Fruit fly (Drosophila melanogaster) whole organism, embryonic: ENCODE data around the gene Top3alpha.

ENCODE experiments used
- Awh ChIP-seq: fragments of 200-800 bp; sonication (Bioruptor generic); IDR thresholded peaks from 2 replicates; pipeline ENCODE4, ENCODE4 v1.3.6; 2022; ENCODE audit warnings: missing biosample characterization, missing genetic modification characterization
- CG1024 ChIP-seq: fragments of 200-800 bp; sonication (Bioruptor generic); IDR thresholded peaks from 2 replicates; pipeline ENCODE4 v1.3.6; 2022; ENCODE audit warnings: missing biosample characterization, missing genetic modification characterization
- CG10431 ChIP-seq: fragments of 200-800 bp; sonication (Bioruptor generic); optimal IDR thresholded peaks from 3 replicates; lab custom pipeline; 2018; ENCODE audit warnings: missing biosample characterization, mild to moderate bottlenecking, missing genetic modification characterization
- CG12104 ChIP-seq: fragments of 200-800 bp; sonication (Bioruptor generic); optimal IDR thresholded peaks from 3 replicates; lab custom pipeline; 2016; ENCODE audit warnings: missing biosample characterization, missing genetic modification characterization
- CG12236 ChIP-seq: fragments of 200-800 bp; sonication (Bioruptor generic); optimal IDR thresholded peaks from 2 replicates; lab custom pipeline; 2016; ENCODE audit warnings: missing biosample characterization, missing genetic modification characterization
- CG12744 ChIP-seq: fragments of 200-800 bp; sonication (Bioruptor generic); optimal IDR thresholded peaks from 2 replicates; lab custom pipeline; 2016; ENCODE audit warnings: missing biosample characterization, missing genetic modification characterization
- CG13624 ChIP-seq: fragments of 200-800 bp; sonication (Bioruptor generic); optimal IDR thresholded peaks from 2 replicates; lab custom pipeline; 2016; ENCODE audit warnings: missing biosample characterization, missing genetic modification characterization
- CG13894 ChIP-seq: fragments of 200-800 bp; sonication (Bioruptor generic); optimal IDR thresholded peaks from 3 replicates; lab custom pipeline; 2018; ENCODE audit warnings: missing biosample characterization, mild to moderate bottlenecking, missing genetic modification characterization, moderate library complexity
- CG14441 ChIP-seq: fragments of 200-800 bp; sonication (Bioruptor generic); IDR thresholded peaks from 2 replicates; pipeline ENCODE4 v1.3.6; 2022; ENCODE audit warnings: missing biosample characterization, missing genetic modification characterization
- CG15514 ChIP-seq: fragments of 200-800 bp; sonication (Bioruptor generic); optimal IDR thresholded peaks from 3 replicates; lab custom pipeline; 2017; ENCODE audit warnings: missing biosample characterization, missing genetic modification characterization, mild to moderate bottlenecking, moderate library complexity, missing genetic modification reagents
- CG17385 ChIP-seq: fragments of 200-800 bp; sonication (Bioruptor generic); optimal IDR thresholded peaks from 3 replicates; lab custom pipeline; 2018; ENCODE audit warnings: missing biosample characterization, mild to moderate bottlenecking, missing genetic modification characterization
- CG18262 ChIP-seq: fragments of 200-800 bp; optimal IDR thresholded peaks from 3 replicates; lab custom pipeline; 2019; ENCODE audit warnings: missing biosample characterization, mild to moderate bottlenecking, missing genetic modification characterization, moderate library complexity
- CG2199 ChIP-seq: fragments of 200-800 bp; sonication (Bioruptor generic); IDR thresholded peaks from 3 replicates; pipeline ENCODE4 v1.3.6; 2022; ENCODE audit warnings: missing biosample characterization, missing genetic modification characterization
- CG2678 ChIP-seq: fragments of 200-800 bp; sonication (Bioruptor generic); optimal IDR thresholded peaks from 3 replicates; lab custom pipeline; 2019; ENCODE audit warnings: missing biosample characterization, mild to moderate bottlenecking, missing genetic modification characterization, moderate library complexity
- CG30403 ChIP-seq: fragments of 200-800 bp; sonication (Bioruptor generic); optimal IDR thresholded peaks from 3 replicates; lab custom pipeline; 2016; ENCODE audit warnings: missing biosample characterization, missing genetic modification characterization
- CG31388 ChIP-seq: fragments of 200-800 bp; sonication (Bioruptor generic); optimal IDR thresholded peaks from 2 replicates; lab custom pipeline; 2016; ENCODE audit warnings: missing biosample characterization, missing genetic modification characterization
- CG32767 ChIP-seq: fragments of 200-800 bp; sonication (Bioruptor generic); IDR thresholded peaks from 2 replicates; pipeline ENCODE4 v1.3.6; 2022; ENCODE audit warnings: missing biosample characterization, missing genetic modification characterization
- CG3726 ChIP-seq: fragments of 200-800 bp; sonication (Bioruptor generic); IDR thresholded peaks from 3 replicates; pipeline ENCODE4, ENCODE4 v1.3.6; 2022; ENCODE audit warnings: missing biosample characterization, missing genetic modification characterization
- CG3847 ChIP-seq: fragments of 200-800 bp; sonication (Bioruptor generic); IDR thresholded peaks from 2 replicates; pipeline ENCODE4 v1.3.6; 2022; ENCODE audit warnings: missing biosample characterization, missing genetic modification characterization
- CG3995 ChIP-seq: fragments of 200-800 bp; sonication (Bioruptor generic); optimal IDR thresholded peaks from 3 replicates; lab custom pipeline; 2016; ENCODE audit warnings: missing biosample characterization, missing genetic modification characterization
- CG4404 ChIP-seq: fragments of 200-800 bp; sonication (Bioruptor generic); IDR thresholded peaks from 2 replicates; pipeline ENCODE4 v1.3.6; 2022; ENCODE audit warnings: missing biosample characterization, missing genetic modification characterization
- CG5180 ChIP-seq: fragments of 200-800 bp; sonication (Bioruptor generic); optimal IDR thresholded peaks from 3 replicates; lab custom pipeline; 2017; ENCODE audit warnings: missing biosample characterization, missing genetic modification characterization, mild to moderate bottlenecking, moderate library complexity, missing genetic modification reagents
- CG7372 ChIP-seq: fragments of 200-800 bp; sonication (Bioruptor generic); IDR thresholded peaks from 2 replicates; pipeline ENCODE4 v1.3.6; 2022; ENCODE audit warnings: missing biosample characterization, missing genetic modification characterization
- CG7556 ChIP-seq: fragments of 200-800 bp; sonication (Bioruptor generic); optimal IDR thresholded peaks from 2 replicates; lab custom pipeline; 2017; ENCODE audit warnings: missing biosample characterization, mild to moderate bottlenecking, missing genetic modification characterization
- CG7987 ChIP-seq: fragments of 200-800 bp; sonication (Bioruptor generic); optimal IDR thresholded peaks from 2 replicates; lab custom pipeline; 2018; ENCODE audit warnings: missing biosample characterization, mild to moderate bottlenecking, missing genetic modification characterization, moderate library complexity
- CG8089 ChIP-seq: fragments of 200-800 bp; sonication (Bioruptor generic); optimal IDR thresholded peaks from 3 replicates; lab custom pipeline; 2016; ENCODE audit warnings: missing biosample characterization, missing genetic modification characterization
- CG9727 ChIP-seq: fragments of 200-800 bp; sonication (Bioruptor generic); optimal IDR thresholded peaks from 3 replicates; lab custom pipeline; 2017; ENCODE audit warnings: missing biosample characterization, mild to moderate bottlenecking, missing genetic modification characterization
- CHES-1-like ChIP-seq: fragments of 200-800 bp; sonication (Bioruptor generic); optimal IDR thresholded peaks from 2 replicates; lab custom pipeline; 2016; ENCODE audit warnings: missing biosample characterization, missing genetic modification characterization
- CoRest ChIP-seq: fragments of 200-800 bp; sonication (Bioruptor generic); optimal IDR thresholded peaks from 3 replicates; lab custom pipeline; 2018; ENCODE audit warnings: missing biosample characterization, mild to moderate bottlenecking, missing genetic modification characterization, moderate library complexity
- Gug ChIP-seq: fragments of 200-800 bp; sonication (Bioruptor generic); IDR thresholded peaks from 4 replicates; pipeline ENCODE4 v1.3.6; 2022; ENCODE audit warnings: missing biosample characterization, missing genetic modification characterization
- H15 ChIP-seq: fragments of 200-800 bp; sonication (Bioruptor generic); IDR thresholded peaks from 3 replicates; pipeline ENCODE4 v1.3.6; 2022; ENCODE audit warnings: missing biosample characterization, missing genetic modification characterization
- Nf-YC ChIP-seq: fragments of 200-800 bp; optimal IDR thresholded peaks from 3 replicates; lab custom pipeline; 2019; ENCODE audit warnings: missing biosample characterization, mild to moderate bottlenecking, missing genetic modification characterization, moderate library complexity
- Optix ChIP-seq: fragments of 200-800 bp; sonication (Bioruptor generic); IDR thresholded peaks from 3 replicates; pipeline ENCODE4 v1.3.6; 2022; ENCODE audit warnings: missing biosample characterization, missing genetic modification characterization
- Spps ChIP-seq: fragments of 200-800 bp; sonication (Bioruptor generic); optimal IDR thresholded peaks from 2 replicates; lab custom pipeline; 2018; ENCODE audit warnings: missing biosample characterization, mild to moderate bottlenecking, missing genetic modification characterization
- TFAM ChIP-seq: fragments of 200-800 bp; sonication (Bioruptor generic); optimal IDR thresholded peaks from 2 replicates; lab custom pipeline; 2017; ENCODE audit warnings: missing biosample characterization, missing genetic modification characterization, inconsistent platforms
- az2 ChIP-seq: fragments of 200-800 bp; sonication (Bioruptor generic); optimal IDR thresholded peaks from 3 replicates; lab custom pipeline; 2016; ENCODE audit warnings: missing biosample characterization, missing genetic modification characterization
- bowl ChIP-seq: fragments of 200-800 bp; sonication (Bioruptor generic); IDR thresholded peaks from 2 replicates; pipeline ENCODE4 v1.3.6; 2022; ENCODE audit warnings: missing biosample characterization, missing genetic modification characterization
- esg ChIP-seq: fragments of 200-800 bp; sonication (Bioruptor generic); conservative IDR thresholded peaks from 2 replicates; pipeline ENCODE4 v1.3.6; 2022; ENCODE audit warnings: missing biosample characterization, missing genetic modification characterization
- eve ChIP-seq, 2 experiments: fragments of >200 bp; optimal IDR thresholded peaks; 2 replicates each; lab custom pipeline; 2017; ENCODE audit warnings: missing biosample characterization in 2 of 2, missing genetic modification characterization in 2 of 2
- ham ChIP-seq: fragments of 200-800 bp; sonication (Bioruptor generic); IDR thresholded peaks from 2 replicates; pipeline ENCODE4 v1.3.6; 2022; ENCODE audit warnings: missing biosample characterization, missing genetic modification characterization
- insv ChIP-seq, 2 experiments: fragments of 200-800 bp; sonication (Bioruptor generic); optimal IDR thresholded peaks; 3 replicates each; lab custom pipeline; 2016 to 2018; ENCODE audit warnings: missing biosample characterization in 2 of 2, missing genetic modification characterization in 2 of 2
- klu ChIP-seq: fragments of 200-800 bp; sonication (Bioruptor generic); IDR thresholded peaks from 2 replicates; pipeline ENCODE4 v1.3.6; 2022; ENCODE audit warnings: missing biosample characterization, missing genetic modification characterization
- lilli ChIP-seq: fragments of 200-800 bp; sonication (Bioruptor generic); optimal IDR thresholded peaks from 3 replicates; lab custom pipeline; 2016; ENCODE audit warnings: missing biosample characterization, missing genetic modification characterization
- nom ChIP-seq: fragments of 200-800 bp; sonication (Bioruptor generic); optimal IDR thresholded peaks from 2 replicates; lab custom pipeline; 2017; ENCODE audit warnings: missing biosample characterization, missing genetic modification characterization, mild to moderate bottlenecking, moderate library complexity, missing genetic modification reagents
- org-1 ChIP-seq: fragments of 200-800 bp; sonication (Bioruptor generic); optimal IDR thresholded peaks from 2 replicates; lab custom pipeline; 2017; ENCODE audit warnings: missing biosample characterization, missing genetic modification characterization
- pan ChIP-seq, 4 experiments: fragments of >200 bp in 3 of 4; fragments of 200-800 bp in 1 of 4; sonication (Bioruptor generic) in 1 of 4; optimal IDR thresholded peaks in 3 of 4; IDR thresholded peaks in 1 of 4; 2 replicates each; pipeline versions ENCODE4 v1.3.6 to Lab custom; 2017 to 2022; ENCODE audit warnings: missing biosample characterization in 2 of 4, missing genetic modification characterization in 2 of 4, mixed read lengths in 1 of 4
- slp2 ChIP-seq: fragments of 200-800 bp; sonication (Bioruptor generic); optimal IDR thresholded peaks from 2 replicates; lab custom pipeline; 2016; ENCODE audit warnings: missing biosample characterization, missing genetic modification characterization
- sr ChIP-seq: fragments of 200-800 bp; sonication (Bioruptor generic); IDR thresholded peaks from 3 replicates; pipeline ENCODE4 v1.3.6; 2022; ENCODE audit warnings: missing biosample characterization, missing genetic modification characterization
- stc ChIP-seq: fragments of 200-800 bp; sonication (Bioruptor generic); IDR thresholded peaks from 2 replicates; pipeline ENCODE4 v1.3.6; 2022; ENCODE audit warnings: missing biosample characterization, missing genetic modification characterization
- tin ChIP-seq: fragments of 200-800 bp; sonication (Bioruptor generic); optimal IDR thresholded peaks from 3 replicates; lab custom pipeline; 2016; ENCODE audit warnings: missing biosample characterization, missing genetic modification characterization
- twi ChIP-seq: fragments of 200-800 bp; optimal IDR thresholded peaks from 2 replicates; lab custom pipeline; 2019; ENCODE audit warnings: missing biosample characterization, mild to moderate bottlenecking, missing genetic modification characterization, moderate library complexity
- usp ChIP-seq: fragments of >200 bp; optimal IDR thresholded peaks from 2 replicates; lab custom pipeline; 2017; ENCODE audit warnings: missing biosample characterization, missing genetic modification characterization
- yki ChIP-seq: fragments of >200 bp; optimal IDR thresholded peaks from 3 replicates; lab custom pipeline; 2018

The Top3alpha gene

DNA sequence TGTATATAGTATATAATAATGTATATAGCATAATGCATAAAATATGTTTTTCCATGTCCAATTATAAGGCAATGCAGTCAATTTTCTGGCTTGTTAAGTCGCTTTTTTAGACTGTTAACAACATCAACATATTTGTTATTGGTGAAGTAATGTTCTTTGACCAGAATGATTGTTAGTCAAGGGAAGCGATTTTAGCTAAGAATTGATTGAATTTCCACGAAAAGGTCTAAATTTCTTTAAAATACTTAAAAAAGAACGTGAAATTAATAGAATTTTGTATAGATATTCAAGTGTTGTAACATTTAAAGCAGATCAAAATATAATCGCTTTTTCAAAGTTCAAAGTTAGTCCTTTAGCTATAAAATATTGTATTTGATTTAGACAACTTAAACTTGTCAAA, 34.6 kb upstream of the Top3alpha start (continued):
- TF ChIP-seq CG9727 (GFP tag; lab: Kevin White, UChicago) (peak; percentile 31), H15 (GFP tag; lab: Robert Waterston, UW) (no peak), Awh (GFP tag; lab: Robert Waterston, UW) (no peak), bowl (GFP tag; lab: Robert Waterston, UW) (no peak), Optix (GFP tag; lab: Robert Waterston, UW) (no peak), twi (no peak), CG2199 (no peak), Spps (no peak), CG7556 (GFP tag; lab: Kevin White, UChicago) (peak; percentile 59), az2 (GFP tag; lab: Kevin White, UChicago) (peak; percentile 0), usp (GFP tag; lab: Kevin White, UChicago) (no peak), CG3995 (GFP tag; lab: Kevin White, UChicago) (no peak), pan (optimal IDR thresholded peaks at IDR 0.05; lab: Kevin White, UChicago) (no peak), pan (GFP tag; optimal IDR thresholded peaks at IDR 0.05 in 1 of 2, IDR thresholded peaks at IDR 0.05 in 1 of 2) (no peak), CG12236 (GFP tag; lab: Kevin White, UChicago) (no peak), CG31388 (GFP tag; lab: Kevin White, UChicago) (no peak), CG2678 (tag; lab: Kevin White, UChicago) (peak; percentile 44), lilli (GFP tag; lab: Kevin White, UChicago) (no peak), CG3726 (GFP tag; lab: Robert Waterston, UW) (no peak), CG7987 (GFP tag; lab: Kevin White, UChicago) (no peak), Gug (GFP tag; lab: Robert Waterston, UW) (no peak), esg (no peak), CG12744 (GFP tag; lab: Kevin White, UChicago) (no peak), org-1 (no peak), klu (GFP tag; lab: Robert Waterston, UW) (no peak), CG15514 (no peak), yki (lab: Kevin White, UChicago) (no peak), CoRest (peak; percentile 36), CG12104 (GFP tag; lab: Kevin White, UChicago) (no peak), CG3847 (GFP tag; lab: Robert Waterston, UW) (no peak), CG4404 (GFP tag; lab: Robert Waterston, UW) (no peak), slp2 (no peak), stc (GFP tag; lab: Robert Waterston, UW) (no peak), ham (GFP tag; lab: Robert Waterston, UW) (no peak), CG8089 (GFP tag; lab: Kevin White, UChicago) (no peak), TFAM (GFP tag; lab: Kevin White, UChicago) (no peak), sr (GFP tag; lab: Robert Waterston, UW) (no peak), CG30403 (GFP tag; lab: Kevin White, UChicago) (peak; percentile 12), Nf-YC (tag; lab: Kevin White, UChicago) (no peak), CG18262 (tag; lab: Kevin White, UChicago) (peak; percentile 57), CG13624 (GFP tag; lab: Kevin White, UChicago) (no peak), CG14441 (GFP tag; lab: Robert Waterston, UW) (no peak), insv (GFP tag; optimal IDR thresholded peaks at IDR 0.05; lab: Kevin White, UChicago) (no peak), CG5180 (GFP tag; lab: Kevin White, UChicago) (no peak), tin (GFP tag; lab: Kevin White, UChicago) (no peak), CG32767 (no peak), eve (GFP tag; optimal IDR thresholded peaks at IDR 0.05; lab: Kevin White, UChicago) (no peak), CG17385 (GFP tag; lab: Kevin White, UChicago) (peak; percentile 1), CG10431 (GFP tag; lab: Kevin White, UChicago) (no peak), CHES-1-like (GFP tag; lab: Kevin White, UChicago) (no peak), CG13894 (no peak), nom (GFP tag; lab: Kevin White, UChicago) (no peak), CG1024 (no peak), CG7372 (GFP tag; lab: Robert Waterston, UW) (no peak)
